Worm (Caenorhabditis elegans) whole organism, late embryonic: ENCODE results near the gene fat-2.
A peak's percentile ranks its signal among the peaks of the same experiment; 100 is the strongest.

Source experiments
- K09A11.1 ChIP-seq: sonication (generic microtip); optimal IDR thresholded peaks from 2 replicates; lab custom pipeline; 2017; ENCODE audit warnings: antibody characterized with exemption, mild to moderate bottlenecking, missing genetic modification characterization, missing compliant biosample characterization; ENCODE audit not compliant: insufficient read depth
- T23F11.4 ChIP-seq: fragments of 200-800 bp; sonication (Bioruptor generic); optimal IDR thresholded peaks from 2 replicates; lab custom pipeline; 2018; ENCODE audit warnings: mild to moderate bottlenecking, missing genetic modification characterization, missing compliant biosample characterization
- Y22D7AL.16 ChIP-seq: sonication (generic microtip); optimal IDR thresholded peaks from 2 replicates; lab custom pipeline; 2016; ENCODE audit warnings: missing genetic modification characterization, missing compliant biosample characterization
- ceh-14 ChIP-seq: sonication (generic microtip); optimal IDR thresholded peaks from 2 replicates; lab custom pipeline; 2016; ENCODE audit warnings: missing genotype, missing genetic modification characterization, missing compliant biosample characterization
- ceh-18 ChIP-seq: sonication (generic microtip); optimal IDR thresholded peaks from 2 replicates; lab custom pipeline; 2016; ENCODE audit warnings: missing genetic modification characterization, missing compliant biosample characterization
- ceh-2 ChIP-seq: sonication (generic microtip); optimal IDR thresholded peaks from 2 replicates; lab custom pipeline; 2016; ENCODE audit warnings: missing genotype, missing genetic modification characterization, missing compliant biosample characterization
- ceh-24 ChIP-seq: sonication (generic microtip); optimal IDR thresholded peaks from 2 replicates; lab custom pipeline; 2016; ENCODE audit warnings: mild to moderate bottlenecking, missing genetic modification characterization, missing compliant biosample characterization
- ceh-30 ChIP-seq: fragments of 150-350 bp; optimal IDR thresholded peaks from 2 replicates; lab custom pipeline; 2014; ENCODE audit warnings: missing biosample characterization, missing genetic modification characterization
- ceh-31 ChIP-seq: sonication (generic microtip); optimal IDR thresholded peaks from 2 replicates; lab custom pipeline; 2016; ENCODE audit warnings: missing genetic modification characterization, missing compliant biosample characterization
- ceh-34 ChIP-seq: sonication (generic microtip); optimal IDR thresholded peaks from 2 replicates; lab custom pipeline; 2016; ENCODE audit warnings: mild to moderate bottlenecking, missing genetic modification characterization, missing compliant biosample characterization
- ceh-45 ChIP-seq: fragments of 200-800 bp; sonication (Bioruptor generic); IDR thresholded peaks from 2 replicates; pipeline ENCODE4 v1.3.6; 2022; ENCODE audit warnings: missing genetic modification reagents, missing genetic modification characterization, missing compliant biosample characterization
- ceh-48 ChIP-seq: sonication (generic microtip); optimal IDR thresholded peaks from 2 replicates; lab custom pipeline; 2016; ENCODE audit warnings: missing genetic modification characterization, inconsistent platforms, missing compliant biosample characterization
- ceh-9 ChIP-seq: sonication (generic microtip); optimal IDR thresholded peaks from 2 replicates; lab custom pipeline; 2016; ENCODE audit warnings: mild to moderate bottlenecking, missing genetic modification characterization, inconsistent platforms, missing compliant biosample characterization
- dve-1 ChIP-seq: sonication (generic microtip); optimal IDR thresholded peaks from 2 replicates; lab custom pipeline; 2017; ENCODE audit warnings: antibody characterized with exemption, mild to moderate bottlenecking, missing genetic modification characterization, missing compliant biosample characterization
- elt-2 ChIP-seq: sonication (generic microtip); optimal IDR thresholded peaks from 2 replicates; lab custom pipeline; 2016; ENCODE audit warnings: missing genetic modification reagents, missing genetic modification characterization, missing compliant biosample characterization
- fax-1 ChIP-seq: sonication (generic microtip); optimal IDR thresholded peaks from 2 replicates; lab custom pipeline; 2016; ENCODE audit warnings: missing genotype, missing genetic modification characterization, missing compliant biosample characterization
- fkh-6 ChIP-seq: sonication (generic microtip); optimal IDR thresholded peaks from 2 replicates; lab custom pipeline; 2016; ENCODE audit warnings: missing genetic modification characterization, missing compliant biosample characterization
- gmeb-2 ChIP-seq: sonication (generic microtip); optimal IDR thresholded peaks from 2 replicates; lab custom pipeline; 2016; ENCODE audit warnings: missing genetic modification characterization, inconsistent platforms, missing compliant biosample characterization
- hlh-13 ChIP-seq: fragments of 200-800 bp; sonication (Bioruptor generic); optimal IDR thresholded peaks from 2 replicates; lab custom pipeline; 2018; ENCODE audit warnings: mild to moderate bottlenecking, missing genetic modification characterization, missing compliant biosample characterization
- hlh-15 ChIP-seq: sonication (generic microtip); optimal IDR thresholded peaks from 2 replicates; lab custom pipeline; 2016; ENCODE audit warnings: missing genetic modification characterization, missing compliant biosample characterization
- lim-6 ChIP-seq: sonication (generic microtip); optimal IDR thresholded peaks from 2 replicates; lab custom pipeline; 2016; ENCODE audit warnings: missing genetic modification characterization, missing compliant biosample characterization
- mec-3 ChIP-seq: sonication (generic microtip); optimal IDR thresholded peaks from 2 replicates; lab custom pipeline; 2016; ENCODE audit warnings: borderline replicate concordance, missing genetic modification characterization, missing compliant biosample characterization
- nfya-1 ChIP-seq: sonication (generic microtip); optimal IDR thresholded peaks from 2 replicates; lab custom pipeline; 2017; ENCODE audit warnings: missing genetic modification characterization, mild to moderate bottlenecking, missing compliant biosample characterization, antibody characterized with exemption, moderate library complexity
- nhr-11 ChIP-seq: fragments of 150-350 bp; optimal IDR thresholded peaks from 2 replicates; lab custom pipeline; 2014; ENCODE audit warnings: missing biosample characterization, missing genetic modification characterization
- odd-2 ChIP-seq: sonication (generic microtip); optimal IDR thresholded peaks from 2 replicates; lab custom pipeline; 2017; ENCODE audit warnings: antibody characterized with exemption, mild to moderate bottlenecking, missing genetic modification characterization, missing compliant biosample characterization
- pag-3 ChIP-seq: sonication (generic microtip); optimal IDR thresholded peaks from 2 replicates; lab custom pipeline; 2016; ENCODE audit warnings: missing compliant biosample characterization, missing genetic modification characterization, borderline replicate concordance
- pat-9 ChIP-seq: fragments of 200-800 bp; sonication (Bioruptor generic); optimal IDR thresholded peaks from 2 replicates; lab custom pipeline; 2018; ENCODE audit warnings: mild to moderate bottlenecking, missing genetic modification characterization, moderate library complexity, missing compliant biosample characterization
- pax-1 ChIP-seq: fragments of 150-350 bp; optimal IDR thresholded peaks from 2 replicates; lab custom pipeline; 2014; ENCODE audit warnings: missing biosample characterization, missing genetic modification characterization
- pha-2 ChIP-seq: sonication (generic microtip); optimal IDR thresholded peaks from 2 replicates; lab custom pipeline; 2017; ENCODE audit warnings: mild to moderate bottlenecking, missing genetic modification characterization, missing compliant biosample characterization
- ref-2 ChIP-seq: sonication (generic microtip); optimal IDR thresholded peaks from 2 replicates; lab custom pipeline; 2016; ENCODE audit warnings: missing genetic modification characterization, missing compliant biosample characterization
- rnt-1 ChIP-seq: sonication (generic microtip); optimal IDR thresholded peaks from 2 replicates; lab custom pipeline; 2016; ENCODE audit warnings: missing genetic modification characterization, missing compliant biosample characterization
- sox-2 ChIP-seq: fragments of 200-800 bp; sonication (Bioruptor generic); IDR thresholded peaks from 2 replicates; pipeline ENCODE4 v1.3.6; 2022; ENCODE audit warnings: missing genetic modification reagents, missing genetic modification characterization, missing compliant biosample characterization
- sox-4 ChIP-seq: sonication (generic microtip); optimal IDR thresholded peaks from 2 replicates; lab custom pipeline; 2017; ENCODE audit warnings: mild to moderate bottlenecking, missing genetic modification characterization, inconsistent platforms, missing compliant biosample characterization
- tbx-2 ChIP-seq: sonication (generic microtip); optimal IDR thresholded peaks from 2 replicates; lab custom pipeline; 2016; ENCODE audit warnings: missing genetic modification characterization, missing compliant biosample characterization
- tbx-7 ChIP-seq: sonication (generic microtip); optimal IDR thresholded peaks from 2 replicates; lab custom pipeline; 2016; ENCODE audit warnings: missing genotype, missing genetic modification characterization, missing compliant biosample characterization
- unc-42 ChIP-seq: sonication (generic microtip); optimal IDR thresholded peaks from 2 replicates; lab custom pipeline; 2016; ENCODE audit warnings: missing genotype, missing genetic modification characterization, missing compliant biosample characterization
- unc-55 ChIP-seq: sonication (generic microtip); optimal IDR thresholded peaks from 2 replicates; lab custom pipeline; 2017; ENCODE audit warnings: missing biosample characterization, missing genetic modification reagents, missing genetic modification characterization
- unc-86 ChIP-seq: sonication (generic microtip); optimal IDR thresholded peaks from 2 replicates; lab custom pipeline; 2016; ENCODE audit warnings: missing genetic modification characterization, missing compliant biosample characterization
- zip-5 ChIP-seq: sonication (generic microtip); optimal IDR thresholded peaks from 2 replicates; lab custom pipeline; 2016; ENCODE audit warnings: missing genetic modification characterization, missing compliant biosample characterization
- ztf-16 ChIP-seq: sonication (generic microtip); optimal IDR thresholded peaks from 2 replicates; lab custom pipeline; 2017; ENCODE audit warnings: missing genetic modification characterization, missing compliant biosample characterization

The fat-2 gene

ce11 chrIV:13290239-13290638 is 33.4 kb upstream of the fat-2 start:
- TF ChIP-seq mec-3: no peak
- TF ChIP-seq K09A11.1 (tag; lab: Kevin White, UChicago): no peak
- no peak for TF ChIP-seq pat-9 (tag; lab: Kevin White, UChicago)
- no peak for TF ChIP-seq hlh-15
- no peak for TF ChIP-seq sox-2
- no peak for TF ChIP-seq ceh-14
- TF ChIP-seq ceh-45 (GFP tag; lab: Robert Waterston, UW): no peak
- TF ChIP-seq ceh-24: no peak
- no peak for TF ChIP-seq ceh-18
- no peak for TF ChIP-seq Y22D7AL.16 (tag; lab: Kevin White, UChicago)
- no peak for TF ChIP-seq pax-1 (tag; lab: Kevin White, UChicago)
- TF ChIP-seq gmeb-2 (tag; lab: Kevin White, UChicago): no peak
- no peak for TF ChIP-seq lim-6 (tag; lab: Kevin White, UChicago)
- no peak for TF ChIP-seq T23F11.4
- TF ChIP-seq hlh-13 (GFP tag; lab: Kevin White, UChicago): no peak
- no peak for TF ChIP-seq ceh-2 (tag; lab: Kevin White, UChicago)
- TF ChIP-seq fkh-6 (tag; lab: Kevin White, UChicago): no peak
- no peak for TF ChIP-seq tbx-2
- TF ChIP-seq tbx-7 (tag; lab: Kevin White, UChicago): no peak
- TF ChIP-seq odd-2 (tag; lab: Kevin White, UChicago): no peak

DNA sequence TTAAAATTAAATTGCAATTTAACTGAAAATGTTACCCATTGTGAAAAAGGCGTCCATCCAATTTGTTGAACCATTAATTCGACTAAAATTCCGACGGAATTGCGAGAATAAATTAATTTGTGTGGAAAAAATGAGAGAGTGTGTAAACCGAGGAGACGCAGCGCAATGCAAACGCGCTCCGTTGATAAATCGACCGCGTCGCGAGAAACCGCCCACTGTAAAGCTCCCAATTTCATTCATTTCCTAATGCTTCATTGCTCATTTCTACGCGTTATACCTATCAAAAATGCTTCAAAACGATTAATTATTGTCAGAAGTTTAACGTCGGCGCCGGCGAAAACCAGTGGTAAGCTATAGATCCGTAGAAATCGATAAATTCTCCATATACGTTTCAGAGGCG is 25.9 kb upstream of the fat-2 start, which contains the start of the genes Y67H2A.2 and micu-1:
Gene Y67H2A.2 (minus strand): TSS at position 74 of the 400 bp plus-strand sequence.
Gene micu-1 (plus strand): TSS at position 181 of the 400 bp plus-strand sequence.
- no peak for TF ChIP-seq zip-5 (tag; lab: Kevin White, UChicago)
- TF ChIP-seq ceh-48 (tag; lab: Kevin White, UChicago): peak; percentile 33
- peak; percentile 59 for TF ChIP-seq elt-2 (tag; lab: Kevin White, UChicago)
- peak; percentile 7 for TF ChIP-seq K09A11.1 (tag; lab: Kevin White, UChicago)
- peak; percentile 15 for TF ChIP-seq ztf-16
- TF ChIP-seq nfya-1: peak; percentile 69
- no peak for TF ChIP-seq ceh-30 (tag; lab: Kevin White, UChicago)
- no peak for TF ChIP-seq nhr-11 (tag; lab: Kevin White, UChicago)
- no peak for TF ChIP-seq dve-1 (tag; lab: Kevin White, UChicago)
- peak; percentile 78 for TF ChIP-seq ceh-14
- peak; percentile 6 for TF ChIP-seq ref-2 (tag; lab: Kevin White, UChicago)
- peak; percentile 15 for TF ChIP-seq rnt-1 (tag; lab: Kevin White, UChicago)
- peak; percentile 39 for TF ChIP-seq unc-86 (tag; lab: Kevin White, UChicago)
- TF ChIP-seq odd-2 (tag; lab: Kevin White, UChicago): no peak
- TF ChIP-seq ceh-24: no peak
- TF ChIP-seq pha-2 (tag; lab: Kevin White, UChicago): no peak
- peak; percentile 63 for TF ChIP-seq unc-55
- TF ChIP-seq ceh-34 (tag; lab: Kevin White, UChicago): peak; percentile 28
- TF ChIP-seq ceh-18: peak; percentile 60
- peak; percentile 100 for TF ChIP-seq unc-42
- TF ChIP-seq ceh-31 (tag; lab: Kevin White, UChicago): peak; percentile 51
- TF ChIP-seq fax-1: no peak
- no peak for TF ChIP-seq mec-3

ce11 chrIV:13299648-13300047 is 24.0 kb upstream of the fat-2 start:
- TF ChIP-seq pag-3 (tag; lab: Kevin White, UChicago) (no peak), ceh-9 (tag; lab: Kevin White, UChicago) (no peak), nhr-11 (tag; lab: Kevin White, UChicago) (no peak), ceh-24 (no peak), ceh-45 (GFP tag; lab: Robert Waterston, UW) (no peak), ceh-48 (tag; lab: Kevin White, UChicago) (no peak), Y22D7AL.16 (tag; lab: Kevin White, UChicago) (no peak), ceh-2 (tag; lab: Kevin White, UChicago) (no peak), pax-1 (tag; lab: Kevin White, UChicago) (no peak), odd-2 (tag; lab: Kevin White, UChicago) (no peak), sox-4 (no peak), ceh-31 (tag; lab: Kevin White, UChicago) (no peak), ref-2 (tag; lab: Kevin White, UChicago) (no peak), gmeb-2 (tag; lab: Kevin White, UChicago) (no peak)
